Worm (Caenorhabditis elegans): ENCODE results near the gene ard-1.

Gene ard-1

DNA sequence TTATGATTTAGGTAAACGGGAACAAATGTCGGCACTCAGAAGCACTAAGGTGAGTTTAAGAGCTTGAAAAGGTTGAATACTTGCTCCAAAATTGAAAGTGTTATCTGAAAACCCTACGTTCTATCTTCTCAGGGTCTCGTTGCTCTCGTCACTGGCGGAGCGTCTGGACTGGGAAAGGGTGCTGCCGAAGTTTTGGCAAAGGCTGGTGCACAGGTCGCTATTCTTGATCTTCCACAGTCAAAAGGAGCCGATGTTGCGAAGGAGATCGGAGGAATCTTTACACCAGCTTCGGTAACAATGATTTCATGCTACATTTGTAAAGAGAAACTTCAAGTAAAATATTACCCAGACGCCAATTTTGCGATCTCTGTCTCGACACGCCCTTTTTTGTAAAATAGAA is at the start of gene ard-1:
Gene ard-1, plus strand, starts transcription at position 12 of the 400 bp plus-strand sequence.
- TF ChIP-seq hsf-1 (GFP tag; IDR thresholded peaks at IDR 0.05), result 0 out of 2 replicates have a peak, but pooled peaks have one; percentile 15
- TF ChIP-seq attf-6 (GFP tag; IDR thresholded peaks at IDR 0.05), result no peak
- no peak for TF ChIP-seq ccch-3 (GFP tag; optimal IDR thresholded peaks at IDR 0.05)
- TF ChIP-seq pbrm-1 (GFP tag; IDR thresholded peaks at IDR 0.05), result no peak
- TF ChIP-seq madf-3 (GFP tag; IDR thresholded peaks at IDR 0.05), result 0 out of 2 replicates have a peak, but pooled peaks have one; percentile 32
- TF ChIP-seq B0261.1 (tag; optimal IDR thresholded peaks at IDR 0.05), result no peak
- no peak for TF ChIP-seq bed-1 (GFP tag; IDR thresholded peaks at IDR 0.05)
- no peak for TF ChIP-seq B0019.2 (GFP tag; conservative IDR thresholded peaks at IDR 0.05)
- no peak for TF ChIP-seq hmg-1.2 (GFP tag; IDR thresholded peaks at IDR 0.05)
- TF ChIP-seq B0336.3 (GFP tag; IDR thresholded peaks at IDR 0.05), result 0 out of 2 replicates have a peak, but pooled peaks have one; percentile 39
- TF ChIP-seq madf-6 (GFP tag; IDR thresholded peaks at IDR 0.05), result no peak
- no peak for TF ChIP-seq aptf-3 (GFP tag; IDR thresholded peaks at IDR 0.05)
- TF ChIP-seq chd-7 (tag; optimal IDR thresholded peaks at IDR 0.05), result no peak
- no peak for TF ChIP-seq ceh-100 (GFP tag; IDR thresholded peaks at IDR 0.05)
- TF ChIP-seq xnd-1 (tag; optimal IDR thresholded peaks at IDR 0.05), result peak; percentile 10
- TF ChIP-seq fkh-3 (tag; optimal IDR thresholded peaks at IDR 0.05), result no peak
- no peak for TF ChIP-seq F55B11.4 (tag; optimal IDR thresholded peaks at IDR 0.05; ENCODE audit: borderline replicate concordance, insufficient read depth)
- no peak for TF ChIP-seq repo-1 (tag; optimal IDR thresholded peaks at IDR 0.05)

DNA sequence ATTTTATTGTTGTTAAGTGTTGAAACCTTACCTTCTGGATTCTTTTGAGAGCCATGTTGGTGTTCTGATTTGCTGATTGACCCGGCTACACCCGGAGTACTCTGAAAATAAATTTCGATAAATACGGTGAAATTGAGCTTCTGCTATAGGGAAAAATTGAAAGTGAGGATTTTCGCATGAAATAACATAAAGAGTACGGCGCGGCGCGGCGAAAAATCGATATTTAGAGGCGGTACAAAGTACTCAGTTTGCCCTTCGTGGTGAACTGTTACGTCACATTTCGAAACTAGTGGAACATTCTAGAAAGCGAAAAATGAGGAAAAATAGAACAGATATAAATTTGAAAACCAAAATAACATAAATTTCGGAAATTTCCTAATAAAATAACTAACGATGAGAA is 48.9 kb upstream of the ard-1 start, which contains the start of gene let-70:
Gene let-70, minus strand, starts transcription at position 101 of the 400 bp plus-strand sequence.
- TF ChIP-seq cebp-2 (GFP tag; IDR thresholded peaks at IDR 0.05) (0 out of 2 replicates have a peak, but pooled peaks have one; percentile 20), F39B2.1 (GFP tag; IDR thresholded peaks at IDR 0.05) (no peak)

- TF ChIP-seq atf-7 (tag; optimal IDR thresholded peaks at IDR 0.05) (peak; percentile 87), tlf-1 (GFP tag; optimal IDR thresholded peaks at IDR 0.05) (peak; percentile 81), madf-6 (GFP tag; IDR thresholded peaks at IDR 0.05) (peak; percentile 12; the same call in 1 of the 2 replicates), mel-28 (tag; optimal IDR thresholded peaks at IDR 0.05; ENCODE audit: borderline replicate concordance) (peak; percentile 65), C17E4.6 (GFP tag; IDR thresholded peaks at IDR 0.05) (0 out of 2 replicates have a peak, but pooled peaks have one; percentile 41), aptf-2 (GFP tag; conservative IDR thresholded peaks at IDR 0.05) (no peak), ama-1 (optimal IDR thresholded peaks at IDR 0.05) (peak; percentile 24), ama-1 (GFP tag; optimal IDR thresholded peaks at IDR 0.05) (peak in 1 of 2 experiments; percentile 40), sea-2 (GFP tag; IDR thresholded peaks at IDR 0.05) (no peak), pbrm-1 (GFP tag; IDR thresholded peaks at IDR 0.05) (peak; percentile 82; the same call in 1 of the 2 replicates), lsy-27 (tag; optimal IDR thresholded peaks at IDR 0.05; ENCODE audit: borderline replicate concordance, insufficient read depth) (no peak), attf-3 (GFP tag; conservative IDR thresholded peaks at IDR 0.05) (no peak), B0035.1 (tag; optimal IDR thresholded peaks at IDR 0.05) (peak; percentile 46), F33H1.4 (GFP tag; IDR thresholded peaks at IDR 0.05) (peak; percentile 62), snpc-1.1 (tag; optimal IDR thresholded peaks at IDR 0.05; ENCODE audit: insufficient read depth) (no peak), attf-5 (GFP tag; optimal IDR thresholded peaks at IDR 0.05) (peak; percentile 89), hlh-12 (tag; optimal IDR thresholded peaks at IDR 0.05) (no peak), lin-54 (GFP tag; optimal IDR thresholded peaks at IDR 0.05) (peak; percentile 57), tbp1 (GFP tag; optimal IDR thresholded peaks at IDR 0.05) (peak; percentile 65), bed-1 (GFP tag; IDR thresholded peaks at IDR 0.05) (no peak), Y67H2A.10 (GFP tag; conservative IDR thresholded peaks at IDR 0.05) (peak; percentile 54; the same call in 1 of the 2 replicates), F57A8.1 (GFP tag; optimal IDR thresholded peaks at IDR 0.05) (no peak), egrh-3 (GFP tag; IDR thresholded peaks at IDR 0.05) (no peak), unc-62 (GFP tag; optimal IDR thresholded peaks at IDR 0.05) (peak; percentile 53), unc-130 (GFP tag; optimal IDR thresholded peaks at IDR 0.05) (no peak), lsl-1 (GFP tag; optimal IDR thresholded peaks at IDR 0.05) (no peak), lag-1 (GFP tag; IDR thresholded peaks at IDR 0.05) (no peak), Y53G8AR.9 (GFP tag; conservative IDR thresholded peaks at IDR 0.05) (no peak), dpff-1 (tag; optimal IDR thresholded peaks at IDR 0.05) (no peak)
These were observed 48.3 kb upstream of the ard-1 start for ce11 chrIV:11082789-11083235.

All from whole organism, young adult.